Worm (Caenorhabditis elegans): Measurements from ENCODE around the gene nhr-212.

The nhr-212 gene

ce11 chrV:494284-494683 is 9.6 kb downstream of the nhr-212 start, which contains the start of gene nhr-131 (continued):
- TF ChIP-seq F16B12.6 (tag; optimal IDR thresholded peaks at IDR 0.05) (no peak), tlp-1 (tag; optimal IDR thresholded peaks at IDR 0.05) (no peak), sox-4 (tag; optimal IDR thresholded peaks at IDR 0.05) (no peak), efl-1 (optimal IDR thresholded peaks at IDR 0.05) (no peak), efl-1 (GFP tag; optimal IDR thresholded peaks at IDR 0.05 in 1 of 2) (peak in 1 of 2 experiments; percentile 61), mdl-1 (tag; optimal IDR thresholded peaks at IDR 0.05) (peak in 1 of 2 experiments; percentile 30), lin-14 (GFP tag; optimal IDR thresholded peaks at IDR 0.05) (no peak), C34B4.2 (tag; optimal IDR thresholded peaks at IDR 0.05) (no peak), lsy-2 (tag; optimal IDR thresholded peaks at IDR 0.05) (no peak), C16A3.4 (tag; optimal IDR thresholded peaks at IDR 0.05) (no peak), hlh-17 (GFP tag; optimal IDR thresholded peaks at IDR 0.05; ENCODE audit: borderline replicate concordance) (no peak), sup-37 (GFP tag; optimal IDR thresholded peaks at IDR 0.05) (no peak), aly-2 (tag; optimal IDR thresholded peaks at IDR 0.05) (no peak), elt-3 (tag; optimal IDR thresholded peaks at IDR 0.05) (peak in 2 of 6 experiments; percentile 27 to 55), ztf-11 (tag; optimal IDR thresholded peaks at IDR 0.05) (no peak), sptf-1 (tag; optimal IDR thresholded peaks at IDR 0.05) (no peak), grh-1 (GFP tag; IDR thresholded peaks at IDR 0.05) (no peak), elt-2 (tag; optimal IDR thresholded peaks at IDR 0.05) (peak; percentile 34), nhr-11 (tag; optimal IDR thresholded peaks at IDR 0.05) (no peak), snpc-4 (tag; optimal IDR thresholded peaks at IDR 0.05) (no peak), ceh-88 (GFP tag; IDR thresholded peaks at IDR 0.05) (no peak), mep-1 (tag; optimal IDR thresholded peaks at IDR 0.05) (no peak), unc-98 (GFP tag; IDR thresholded peaks at IDR 0.05) (no peak), zag-1 (tag; optimal IDR thresholded peaks at IDR 0.05) (no peak), unc-30 (tag; optimal IDR thresholded peaks at IDR 0.05) (no peak), C04F5.9 (tag; optimal IDR thresholded peaks at IDR 0.05) (no peak), blmp-1 (tag; optimal IDR thresholded peaks at IDR 0.05) (peak; percentile 51), ets-5 (GFP tag; IDR thresholded peaks at IDR 0.05) (no peak), xbp-1 (tag; optimal IDR thresholded peaks at IDR 0.05) (no peak), snu-23 (GFP tag; optimal IDR thresholded peaks at IDR 0.05) (peak; percentile 38), nhr-71 (tag; optimal IDR thresholded peaks at IDR 0.05) (peak; percentile 29), irx-1 (tag; optimal IDR thresholded peaks at IDR 0.05) (no peak), nhr-90 (tag; optimal IDR thresholded peaks at IDR 0.05; ENCODE audit: poor library complexity) (peak; percentile 45), efl-3 (GFP tag; optimal IDR thresholded peaks at IDR 0.05) (no peak)

ce11 chrV:497399-497798 is 12.7 kb downstream of the nhr-212 start, which contains the start of gene T01G6.1:
Gene T01G6.1, plus strand, starts transcription at chrV:497699.
- TF ChIP-seq nhr-11 (tag; optimal IDR thresholded peaks at IDR 0.05) (no peak), ceh-88 (GFP tag; IDR thresholded peaks at IDR 0.05) (no peak), mef-2 (tag; optimal IDR thresholded peaks at IDR 0.05) (no peak), unc-30 (tag; optimal IDR thresholded peaks at IDR 0.05) (no peak), lin-15B (tag; optimal IDR thresholded peaks at IDR 0.05) (no peak), unc-130 (tag; optimal IDR thresholded peaks at IDR 0.05) (no peak), mab-9 (GFP tag; IDR thresholded peaks at IDR 0.05) (no peak), fkh-10 (GFP tag; optimal IDR thresholded peaks at IDR 0.05) (no peak), elt-3 (tag; optimal IDR thresholded peaks at IDR 0.05) (no peak), ceh-63 (GFP tag; optimal IDR thresholded peaks at IDR 0.05) (no peak), sox-4 (tag; optimal IDR thresholded peaks at IDR 0.05) (no peak), tbx-2 (tag; optimal IDR thresholded peaks at IDR 0.05) (no peak), mep-1 (tag; optimal IDR thresholded peaks at IDR 0.05) (no peak), nhr-12 (tag; optimal IDR thresholded peaks at IDR 0.05) (no peak), hlh-4 (tag; optimal IDR thresholded peaks at IDR 0.05) (no peak), fkh-4 (tag; optimal IDR thresholded peaks at IDR 0.05; ENCODE audit: borderline replicate concordance) (no peak), irx-1 (tag; optimal IDR thresholded peaks at IDR 0.05) (no peak), lsy-2 (tag; optimal IDR thresholded peaks at IDR 0.05) (no peak), C04F5.9 (tag; optimal IDR thresholded peaks at IDR 0.05) (no peak), lin-13 (GFP tag; optimal IDR thresholded peaks at IDR 0.05) (no peak)

All from whole organism, L1 larva.